Fruit fly (Drosophila melanogaster) whole organism, prepupa: ENCODE measurements around the gene CG9029.
A peak's percentile ranks its signal among the peaks of the same experiment; 100 is the strongest.

Source experiments
- CG10631 ChIP-seq: fragments of 200-800 bp; sonication (Bioruptor generic); optimal IDR thresholded peaks from 2 replicates; lab custom pipeline; 2016; ENCODE audit warnings: missing biosample characterization, missing genetic modification characterization
- CG10669 ChIP-seq: fragments of 200-800 bp; sonication (Bioruptor generic); optimal IDR thresholded peaks from 3 replicates; lab custom pipeline; 2018; ENCODE audit warnings: missing biosample characterization, mild to moderate bottlenecking, missing genetic modification characterization, moderate library complexity
- CG11294 ChIP-seq: fragments of 200-800 bp; sonication (Bioruptor generic); IDR thresholded peaks from 2 replicates; pipeline ENCODE4 v1.3.6; 2022; ENCODE audit warnings: missing biosample characterization, missing genetic modification characterization
- CG11762 ChIP-seq: fragments of 200-800 bp; sonication (Bioruptor generic); optimal IDR thresholded peaks from 3 replicates; lab custom pipeline; 2016; ENCODE audit warnings: missing biosample characterization, missing genetic modification characterization; ENCODE audit not compliant: insufficient read depth
- CG11902 ChIP-seq: fragments of 200-800 bp; sonication (Bioruptor generic); optimal IDR thresholded peaks from 3 replicates; lab custom pipeline; 2016; ENCODE audit warnings: missing biosample characterization, missing genetic modification characterization
- CG15336 ChIP-seq: fragments of 200-800 bp; sonication (Bioruptor generic); IDR thresholded peaks from 2 replicates; pipeline ENCODE4 v1.3.6; 2022; ENCODE audit warnings: missing biosample characterization, missing genetic modification characterization
- CG1621 ChIP-seq: fragments of 200-800 bp; sonication (Bioruptor generic); optimal IDR thresholded peaks from 3 replicates; lab custom pipeline; 2018; ENCODE audit warnings: missing biosample characterization, mild to moderate bottlenecking, missing genetic modification characterization
- CG16779 ChIP-seq: fragments of 200-800 bp; sonication (Bioruptor generic); optimal IDR thresholded peaks from 3 replicates; lab custom pipeline; 2017; ENCODE audit warnings: missing biosample characterization, mild to moderate bottlenecking, missing genetic modification characterization
- CG31627 ChIP-seq: fragments of 200-800 bp; sonication (Bioruptor generic); optimal IDR thresholded peaks from 3 replicates; lab custom pipeline; 2016; ENCODE audit warnings: missing biosample characterization, missing genetic modification characterization
- CG32006 ChIP-seq: fragments of 200-800 bp; sonication (Bioruptor generic); optimal IDR thresholded peaks from 3 replicates; lab custom pipeline; 2017; ENCODE audit warnings: missing biosample characterization, mild to moderate bottlenecking, missing genetic modification characterization
- CG34406 ChIP-seq: fragments of 200-800 bp; sonication (Bioruptor generic); optimal IDR thresholded peaks from 3 replicates; lab custom pipeline; 2016; ENCODE audit warnings: missing biosample characterization, missing genetic modification characterization
- CG4318 ChIP-seq: fragments of 200-800 bp; sonication (Bioruptor generic); optimal IDR thresholded peaks from 3 replicates; lab custom pipeline; 2017; ENCODE audit warnings: missing biosample characterization, mild to moderate bottlenecking, missing genetic modification characterization
- CG6276 ChIP-seq: fragments of 200-800 bp; sonication (Bioruptor generic); optimal IDR thresholded peaks from 2 replicates; lab custom pipeline; 2017; ENCODE audit warnings: missing biosample characterization, mild to moderate bottlenecking, missing genetic modification characterization
- CG8119 ChIP-seq: fragments of 200-800 bp; sonication (Bioruptor generic); IDR thresholded peaks from 3 replicates; pipeline ENCODE4 v1.3.6; 2022; ENCODE audit warnings: missing biosample characterization, missing genetic modification characterization
- CG8319 ChIP-seq: fragments of 200-800 bp; sonication (Bioruptor generic); optimal IDR thresholded peaks from 3 replicates; lab custom pipeline; 2016; ENCODE audit warnings: missing biosample characterization, missing genetic modification characterization
- CG9139 ChIP-seq: fragments of 200-800 bp; sonication (Bioruptor generic); optimal IDR thresholded peaks from 3 replicates; lab custom pipeline; 2017; ENCODE audit warnings: missing biosample characterization, mild to moderate bottlenecking, missing genetic modification characterization
- Eip75B ChIP-seq: fragments of 200-800 bp; sonication (Bioruptor generic); optimal IDR thresholded peaks from 3 replicates; lab custom pipeline; 2016; ENCODE audit warnings: missing biosample characterization, missing genetic modification characterization
- Eip93F ChIP-seq: fragments of 200-800 bp; sonication (Bioruptor generic); optimal IDR thresholded peaks from 2 replicates; lab custom pipeline; 2016; ENCODE audit warnings: missing biosample characterization, mild to moderate bottlenecking, missing genetic modification characterization
- Gug ChIP-seq: fragments of 200-800 bp; sonication (Bioruptor generic); IDR thresholded peaks from 2 replicates; pipeline ENCODE4 v1.3.6; 2022; ENCODE audit warnings: missing biosample characterization, missing genetic modification characterization
- Hr39 ChIP-seq: fragments of 200-800 bp; sonication (Bioruptor generic); optimal IDR thresholded peaks from 2 replicates; lab custom pipeline; 2016; ENCODE audit warnings: missing biosample characterization, missing genetic modification characterization
- Hr4 ChIP-seq: fragments of 200-800 bp; sonication (Bioruptor generic); optimal IDR thresholded peaks from 3 replicates; lab custom pipeline; 2016; ENCODE audit warnings: missing biosample characterization, missing genetic modification characterization
- Lpt ChIP-seq: fragments of 200-800 bp; sonication (Bioruptor generic); optimal IDR thresholded peaks from 3 replicates; lab custom pipeline; 2016; ENCODE audit warnings: missing biosample characterization, missing genetic modification characterization
- Smox ChIP-seq: fragments of 200-800 bp; sonication (Bioruptor generic); optimal IDR thresholded peaks from 3 replicates; lab custom pipeline; 2016; ENCODE audit warnings: missing biosample characterization, missing genetic modification characterization
- Sox102F ChIP-seq: fragments of 200-800 bp; sonication (Bioruptor generic); optimal IDR thresholded peaks from 2 replicates; lab custom pipeline; 2016; ENCODE audit warnings: missing biosample characterization, mild to moderate bottlenecking, missing genetic modification characterization
- Sox14 ChIP-seq: fragments of 200-800 bp; sonication (Bioruptor generic); optimal IDR thresholded peaks from 3 replicates; lab custom pipeline; 2016; ENCODE audit warnings: missing biosample characterization, missing genetic modification characterization
- Sox15 ChIP-seq: fragments of 200-800 bp; sonication (Bioruptor generic); optimal IDR thresholded peaks from 3 replicates; lab custom pipeline; 2016; ENCODE audit warnings: missing biosample characterization, missing genetic modification characterization
- achi ChIP-seq: fragments of 200-800 bp; sonication (Bioruptor generic); optimal IDR thresholded peaks from 3 replicates; lab custom pipeline; 2016; ENCODE audit warnings: missing biosample characterization, missing genetic modification characterization
- acj6 ChIP-seq: fragments of 200-800 bp; sonication (Bioruptor generic); optimal IDR thresholded peaks from 3 replicates; lab custom pipeline; 2016; ENCODE audit warnings: missing biosample characterization, missing genetic modification characterization
- cyc ChIP-seq: fragments of 200-800 bp; sonication (Bioruptor generic); optimal IDR thresholded peaks from 3 replicates; lab custom pipeline; 2016; ENCODE audit warnings: missing biosample characterization, missing genetic modification characterization
- dac ChIP-seq: fragments of 200-800 bp; sonication (Bioruptor generic); optimal IDR thresholded peaks from 2 replicates; lab custom pipeline; 2017; ENCODE audit warnings: missing biosample characterization, mild to moderate bottlenecking, missing genetic modification characterization
- eg ChIP-seq: fragments of 200-800 bp; sonication (Bioruptor generic); IDR thresholded peaks from 3 replicates; pipeline ENCODE4 v1.3.6; 2022; ENCODE audit warnings: missing biosample characterization, missing genetic modification characterization
- esn ChIP-seq: fragments of 200-800 bp; sonication (Bioruptor generic); optimal IDR thresholded peaks from 2 replicates; lab custom pipeline; 2016; ENCODE audit warnings: missing biosample characterization, mild to moderate bottlenecking, missing genetic modification characterization, moderate library complexity
- fd59A ChIP-seq: fragments of 200-800 bp; sonication (Bioruptor generic); optimal IDR thresholded peaks from 2 replicates; lab custom pipeline; 2017; ENCODE audit warnings: missing biosample characterization, mild to moderate bottlenecking, missing genetic modification characterization, missing genetic modification reagents
- fd85E ChIP-seq: fragments of 200-800 bp; sonication (Bioruptor generic); optimal IDR thresholded peaks from 3 replicates; lab custom pipeline; 2016; ENCODE audit warnings: missing biosample characterization, missing genetic modification characterization
- fkh ChIP-seq: fragments of 200-800 bp; sonication (Bioruptor generic); optimal IDR thresholded peaks from 3 replicates; lab custom pipeline; 2017; ENCODE audit warnings: missing biosample characterization, mild to moderate bottlenecking, missing genetic modification characterization, moderate library complexity
- lz ChIP-seq: fragments of 200-800 bp; sonication (Bioruptor generic); optimal IDR thresholded peaks from 3 replicates; lab custom pipeline; 2016; ENCODE audit warnings: missing biosample characterization, missing genetic modification characterization
- salr ChIP-seq, 2 experiments: fragments of 200-800 bp; sonication (Bioruptor generic); optimal IDR thresholded peaks; 3 replicates each; lab custom pipeline; 2016 to 2018; ENCODE audit warnings: missing biosample characterization in 2 of 2, missing genetic modification characterization in 2 of 2, mild to moderate bottlenecking in 1 of 2
- spab ChIP-seq: fragments of 200-800 bp; sonication (Bioruptor generic); optimal IDR thresholded peaks from 2 replicates; lab custom pipeline; 2017; ENCODE audit warnings: missing biosample characterization, mild to moderate bottlenecking, missing genetic modification characterization, missing genetic modification reagents
- svp ChIP-seq: fragments of 200-800 bp; sonication (Bioruptor generic); peaks from one replicate; lab custom pipeline; 2016; ENCODE audit warnings: missing biosample characterization, missing genetic modification characterization
- topi ChIP-seq: fragments of 200-800 bp; sonication (Bioruptor generic); optimal IDR thresholded peaks from 3 replicates; lab custom pipeline; 2016; ENCODE audit warnings: missing biosample characterization, missing genetic modification characterization
- vri ChIP-seq: fragments of 200-800 bp; sonication (Bioruptor generic); optimal IDR thresholded peaks from 3 replicates; lab custom pipeline; 2016; ENCODE audit warnings: missing biosample characterization, mild to moderate bottlenecking, missing genetic modification characterization

Gene CG9029

dm6 chr2L:5906893-5907850 is 21.4 kb downstream of the CG9029 start, which contains the start of gene bchs:
bchs (plus strand) TSS chr2L:5907169.
- peak; percentile 24 for TF ChIP-seq topi (GFP tag; lab: Kevin White, UChicago)
- no peak for TF ChIP-seq Hr39 (GFP tag; lab: Kevin White, UChicago)
- no peak for TF ChIP-seq Hr4 (GFP tag; lab: Kevin White, UChicago)
- TF ChIP-seq Eip75B, result peak; percentile 12
- TF ChIP-seq acj6 (GFP tag; lab: Kevin White, UChicago), result no peak
- no peak for TF ChIP-seq CG11762 (GFP tag; lab: Kevin White, UChicago)
- peak; percentile 78 for TF ChIP-seq CG6276 (GFP tag; lab: Kevin White, UChicago)
- no peak for TF ChIP-seq CG32006 (GFP tag; lab: Kevin White, UChicago)
- TF ChIP-seq CG15336 (GFP tag; lab: Robert Waterston, UW), result 0 out of 2 replicates have a peak, but pooled peaks have one; percentile 22
- peak; percentile 11 for TF ChIP-seq CG16779
- peak; percentile 17 for TF ChIP-seq CG34406 (GFP tag; lab: Kevin White, UChicago)
- peak; percentile 62 for TF ChIP-seq CG31627
- TF ChIP-seq svp (GFP tag; lab: Kevin White, UChicago), result peak; percentile 77
- TF ChIP-seq Sox15 (GFP tag; lab: Kevin White, UChicago), result no peak
- no peak for TF ChIP-seq CG10631
- TF ChIP-seq spab, result no peak
- no peak for TF ChIP-seq CG9139 (GFP tag; lab: Kevin White, UChicago)
- TF ChIP-seq CG11902 (GFP tag; lab: Kevin White, UChicago), result no peak
- TF ChIP-seq cyc (GFP tag; lab: Kevin White, UChicago), result peak; percentile 3
- TF ChIP-seq Eip93F, result no peak
- TF ChIP-seq Sox14 (GFP tag; lab: Kevin White, UChicago), result peak; percentile 41
- TF ChIP-seq CG10669 (GFP tag; lab: Kevin White, UChicago), result no peak
- TF ChIP-seq CG11294 (GFP tag; lab: Robert Waterston, UW), result no peak
- no peak for TF ChIP-seq Gug
- no peak for TF ChIP-seq Lpt (GFP tag; lab: Kevin White, UChicago)
- TF ChIP-seq dac, result no peak
- no peak for TF ChIP-seq Sox102F
- peak; percentile 100 for TF ChIP-seq fkh (GFP tag; lab: Kevin White, UChicago)
- peak; percentile 73 for TF ChIP-seq vri (GFP tag; lab: Kevin White, UChicago)
- 0 out of 3 replicates have a peak, but pooled peaks have one; percentile 42 for TF ChIP-seq CG8119 (GFP tag; lab: Robert Waterston, UW)
- peak in 1 of 2 experiments; percentile 26 for TF ChIP-seq salr (GFP tag; optimal IDR thresholded peaks at IDR 0.05; lab: Kevin White, UChicago)
- TF ChIP-seq lz, result peak; percentile 25
- TF ChIP-seq esn (GFP tag; lab: Kevin White, UChicago), result peak; percentile 5
- peak; percentile 7 for TF ChIP-seq achi (GFP tag; lab: Kevin White, UChicago)
- no peak for TF ChIP-seq CG8319 (GFP tag; lab: Kevin White, UChicago)

- TF ChIP-seq CG31627, result no peak
- no peak for TF ChIP-seq CG4318 (GFP tag; lab: Kevin White, UChicago)
- no peak for TF ChIP-seq CG1621 (tag; lab: Kevin White, UChicago)
- TF ChIP-seq Sox14 (GFP tag; lab: Kevin White, UChicago), result no peak
- TF ChIP-seq Smox (GFP tag; lab: Kevin White, UChicago), result no peak
- TF ChIP-seq Hr39 (GFP tag; lab: Kevin White, UChicago), result no peak
- TF ChIP-seq dac, result no peak
- no peak for TF ChIP-seq lz
- TF ChIP-seq salr (GFP tag; optimal IDR thresholded peaks at IDR 0.05; lab: Kevin White, UChicago), result no peak
- TF ChIP-seq eg (GFP tag; lab: Robert Waterston, UW), result no peak
- no peak for TF ChIP-seq fd85E
- TF ChIP-seq fd59A (GFP tag; lab: Kevin White, UChicago), result no peak
- no peak for TF ChIP-seq Gug
- TF ChIP-seq CG9139 (GFP tag; lab: Kevin White, UChicago), result no peak
Observed at dm6 chr2L:5910189-5910588, 24.4 kb downstream of the CG9029 start, which contains the start of gene CG14000. CG14000 (minus strand) TSS chr2L:5910289.
